Fruit fly (Drosophila melanogaster) Kc167 (cell line): Measurements from ENCODE around the gene CG13116.

ENCODE experiments used
- Myc ChIP-seq: fragments of >200 bp; optimal IDR thresholded peaks from 2 replicates; lab custom pipeline; 2017; ENCODE audit warnings: missing external identifiers
- h ChIP-seq: fragments of >200 bp; optimal IDR thresholded peaks from 3 replicates; lab custom pipeline; 2018; ENCODE audit warnings: missing external identifiers
- insv ChIP-seq: fragments of >200 bp; optimal IDR thresholded peaks from 3 replicates; lab custom pipeline; 2018; ENCODE audit warnings: missing external identifiers
- psq ChIP-seq: fragments of >200 bp; optimal IDR thresholded peaks from 2 replicates; lab custom pipeline; 2017; ENCODE audit warnings: missing external identifiers

- TF ChIP-seq psq (lab: Kevin White, UChicago) (no peak), Myc (lab: Kevin White, UChicago) (no peak), h (no peak), insv (lab: Kevin White, UChicago) (no peak)
These were observed 24.4 kb upstream of the CG13116 start for dm6 chr2L:9705291-9705690.
